Worm (Caenorhabditis elegans) whole organism, L4/young adult: ENCODE measurements around the gene sre-37.
A peak's percentile ranks its signal among the peaks of the same experiment; 100 is the strongest.

ENCODE experiments used
- W03F9.2 ChIP-seq: fragments of 150-350 bp; optimal IDR thresholded peaks from 2 replicates; lab custom pipeline; 2014; ENCODE audit warnings: missing biosample characterization, missing genetic modification characterization
- dao-5 ChIP-seq: sonication (generic microtip); optimal IDR thresholded peaks from 2 replicates; lab custom pipeline; 2016; ENCODE audit warnings: missing genotype, missing genetic modification characterization, moderate library complexity, missing compliant biosample characterization
- him-1 ChIP-seq: sonication (generic microtip); optimal IDR thresholded peaks from 2 replicates; lab custom pipeline; 2016; ENCODE audit warnings: missing genotype, missing genetic modification reagents, missing genetic modification characterization, missing compliant biosample characterization

Gene sre-37

ce11 chrII:12449849-12450248 is 15.8 kb upstream of the sre-37 start, which contains the start of gene sre-34:
Gene sre-34, plus strand, starts transcription at chrII:12450149.
- TF ChIP-seq him-1 (no peak), W03F9.2 (no peak), dao-5 (tag; lab: Kevin White, UChicago) (no peak)

DNA sequence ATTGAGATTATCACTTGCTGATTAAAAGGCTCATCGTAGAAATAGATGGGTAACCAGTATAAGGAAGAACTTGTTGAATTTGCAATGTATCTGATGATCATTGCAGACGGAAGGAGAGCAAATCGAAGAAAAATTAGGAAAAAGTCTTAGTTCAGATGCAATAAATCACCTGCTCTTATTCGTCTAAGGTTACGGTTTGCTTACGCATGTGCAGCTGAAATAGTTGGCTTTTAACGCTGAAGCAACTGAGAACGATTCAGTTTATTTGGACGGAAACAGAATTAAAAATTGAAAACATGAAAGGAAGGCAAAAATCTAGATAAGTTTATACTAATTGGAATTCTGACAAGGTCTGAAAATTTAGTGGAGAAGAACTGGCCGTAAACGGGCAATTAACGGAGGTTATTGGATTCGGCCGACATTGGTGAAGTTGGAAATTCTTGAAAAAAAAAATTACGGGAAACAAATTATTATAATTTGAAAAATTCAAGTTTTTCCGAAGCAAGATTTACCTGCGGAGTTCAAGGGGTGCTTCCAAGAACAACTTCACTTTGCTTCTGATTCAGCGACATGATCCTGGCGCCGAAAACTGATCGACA is 12.8 kb upstream of the sre-37 start, which contains the start of the genes sre-35 and sre-33:
Gene sre-35, minus strand, starts transcription at position 101 of the 599 bp plus-strand sequence.
Gene sre-33, plus strand, starts transcription at position 549 of the 599 bp plus-strand sequence.
- TF ChIP-seq W03F9.2 (no peak), dao-5 (tag; lab: Kevin White, UChicago) (no peak), him-1 (no peak)

ce11 chrII:12456633-12457032 is 9.0 kb upstream of the sre-37 start, which contains the start of gene sre-32:
Gene sre-32, minus strand, starts transcription at chrII:12456733.
- TF ChIP-seq him-1: no peak
- TF ChIP-seq W03F9.2: no peak
- TF ChIP-seq dao-5 (tag; lab: Kevin White, UChicago): no peak

DNA sequence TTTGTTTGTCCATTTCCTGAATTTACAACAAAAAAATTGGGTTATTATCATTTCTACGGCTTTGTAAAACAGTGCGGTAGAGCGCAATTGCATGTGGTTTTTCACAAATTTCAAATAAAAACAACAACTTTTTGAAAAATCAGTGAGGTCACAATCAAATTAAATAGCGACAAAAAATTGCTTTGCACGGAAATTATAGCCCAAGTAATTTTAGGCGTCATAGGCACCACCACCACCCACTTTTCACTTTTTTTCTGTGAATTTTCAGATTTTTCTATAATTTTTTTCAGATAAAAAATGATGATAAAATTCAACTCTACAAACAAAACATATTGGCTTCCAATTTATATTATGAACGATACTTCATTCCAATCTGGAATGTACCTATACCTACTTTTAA is 8.4 kb upstream of the sre-37 start, which contains the start of gene sre-38:
Gene sre-38, plus strand, starts transcription at position 301 of the 400 bp plus-strand sequence.
- TF ChIP-seq W03F9.2 (no peak), him-1 (no peak), dao-5 (tag; lab: Kevin White, UChicago) (no peak)

DNA sequence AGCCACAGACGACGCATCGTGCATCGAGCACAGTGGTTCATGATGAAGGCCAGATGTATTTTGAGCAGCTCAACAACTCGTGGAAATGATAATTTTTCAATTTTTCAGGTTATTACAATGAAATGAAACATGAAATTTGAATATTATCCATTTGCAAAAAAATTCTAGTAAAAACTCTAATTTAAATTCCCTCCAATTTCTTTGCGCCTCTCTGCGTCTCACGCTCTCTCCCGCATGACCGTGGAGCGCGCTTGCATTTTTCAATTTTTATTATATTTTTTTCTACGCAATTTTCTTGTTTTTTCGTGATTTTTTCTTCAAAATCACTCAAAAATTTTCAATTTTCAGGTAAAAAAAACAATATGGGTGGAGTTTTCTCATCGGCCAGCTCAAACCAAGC is 6.2 kb upstream of the sre-37 start, which contains the start of gene tag-281:
Gene tag-281, plus strand, starts transcription at position 340 of the 400 bp plus-strand sequence.
- TF ChIP-seq him-1 (no peak), W03F9.2 (peak; percentile 72), dao-5 (tag; lab: Kevin White, UChicago) (no peak)

DNA sequence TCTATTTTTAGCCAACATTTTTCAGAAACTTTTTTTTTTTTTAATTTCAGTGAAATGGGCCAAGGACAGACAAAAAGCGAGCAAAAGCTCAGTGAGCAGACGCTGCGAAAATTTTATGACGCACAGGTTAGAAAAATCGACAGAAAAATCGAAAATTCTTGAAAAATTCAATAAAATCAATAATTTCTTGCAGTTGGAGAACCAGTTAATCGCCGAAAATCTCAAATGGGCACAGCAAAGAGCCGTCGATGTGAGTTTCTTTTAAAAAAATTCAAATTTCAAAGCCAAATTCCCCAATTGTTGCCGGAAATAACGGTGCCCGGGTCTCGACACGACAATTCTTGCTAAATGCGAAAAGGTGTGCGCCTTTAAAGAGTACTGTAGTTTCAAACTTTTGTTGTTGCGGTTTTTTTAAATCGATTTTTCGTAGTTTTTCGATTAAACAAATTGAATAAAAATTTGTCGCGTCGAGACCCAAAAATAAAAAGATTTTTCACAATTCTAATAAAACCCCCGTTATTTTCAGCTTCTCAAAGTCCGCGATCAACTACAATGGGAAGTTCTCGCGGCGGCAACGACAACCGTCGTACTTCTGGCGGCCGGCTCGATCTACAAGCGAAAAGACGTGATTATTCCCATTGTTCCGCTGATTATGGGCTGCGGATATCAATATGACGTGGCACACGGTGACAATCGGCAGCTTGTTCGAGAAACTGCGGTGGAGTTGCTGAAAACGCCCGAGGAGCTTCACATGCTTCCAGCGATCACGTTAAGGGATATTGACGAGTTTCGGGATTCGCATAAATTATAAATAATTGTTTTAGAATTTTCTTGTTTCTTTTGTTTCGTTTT is 4.8 kb upstream of the sre-37 start, which contains the start of gene tag-280:
Gene tag-280, plus strand, starts transcription at position 51 of the 852 bp plus-strand sequence.
- no peak for TF ChIP-seq W03F9.2
- no peak for TF ChIP-seq him-1
- TF ChIP-seq dao-5 (tag; lab: Kevin White, UChicago): no peak

DNA sequence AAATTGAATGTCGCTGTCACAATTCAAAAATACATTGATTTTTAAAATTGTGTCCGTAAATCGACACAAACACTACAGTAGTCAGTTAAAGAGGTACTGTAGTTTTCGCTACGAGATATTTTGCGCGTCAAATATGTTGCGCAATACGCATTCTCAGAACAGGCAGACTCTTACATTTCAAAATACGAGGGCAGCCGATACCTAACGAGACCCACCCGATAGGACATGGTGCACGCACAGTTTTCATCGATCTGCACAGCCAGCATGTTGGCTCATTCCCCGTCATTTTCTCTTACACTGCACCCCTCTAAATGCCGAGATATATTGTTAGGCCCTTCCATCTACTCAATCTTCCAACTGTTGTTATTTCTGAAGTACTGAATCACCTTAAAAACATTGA is 3.4 kb upstream of the sre-37 start, which contains the start of gene F15A4.2:
Gene F15A4.2, plus strand, starts transcription at position 301 of the 400 bp plus-strand sequence.
- TF ChIP-seq him-1 (no peak), W03F9.2 (no peak), dao-5 (tag; lab: Kevin White, UChicago) (no peak)

DNA sequence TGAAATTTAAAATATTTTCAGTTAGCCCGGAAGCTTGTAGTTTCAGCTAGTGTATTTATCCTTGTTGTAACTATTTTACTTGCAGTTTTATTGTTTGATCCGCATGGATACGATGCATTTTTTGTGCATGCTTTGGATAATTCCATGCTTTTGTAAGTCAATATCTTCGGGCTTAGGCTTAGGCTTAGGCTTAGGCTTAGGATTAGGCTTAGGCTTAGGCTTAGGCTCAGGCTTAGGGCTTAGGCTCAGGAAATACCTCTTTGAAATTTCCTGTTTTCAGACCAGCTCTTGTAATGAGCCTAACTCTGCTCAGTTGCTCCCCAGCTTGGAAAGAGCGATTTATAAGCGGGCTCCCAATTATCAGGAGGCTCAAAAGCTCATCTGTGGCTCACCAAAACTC is 1.4 kb downstream of the sre-37 start, which contains the start of gene srg-16:
Gene srg-16, plus strand, starts transcription at position 87 of the 400 bp plus-strand sequence.
- no peak for TF ChIP-seq dao-5 (tag; lab: Kevin White, UChicago)
- no peak for TF ChIP-seq W03F9.2
- TF ChIP-seq him-1: no peak

DNA sequence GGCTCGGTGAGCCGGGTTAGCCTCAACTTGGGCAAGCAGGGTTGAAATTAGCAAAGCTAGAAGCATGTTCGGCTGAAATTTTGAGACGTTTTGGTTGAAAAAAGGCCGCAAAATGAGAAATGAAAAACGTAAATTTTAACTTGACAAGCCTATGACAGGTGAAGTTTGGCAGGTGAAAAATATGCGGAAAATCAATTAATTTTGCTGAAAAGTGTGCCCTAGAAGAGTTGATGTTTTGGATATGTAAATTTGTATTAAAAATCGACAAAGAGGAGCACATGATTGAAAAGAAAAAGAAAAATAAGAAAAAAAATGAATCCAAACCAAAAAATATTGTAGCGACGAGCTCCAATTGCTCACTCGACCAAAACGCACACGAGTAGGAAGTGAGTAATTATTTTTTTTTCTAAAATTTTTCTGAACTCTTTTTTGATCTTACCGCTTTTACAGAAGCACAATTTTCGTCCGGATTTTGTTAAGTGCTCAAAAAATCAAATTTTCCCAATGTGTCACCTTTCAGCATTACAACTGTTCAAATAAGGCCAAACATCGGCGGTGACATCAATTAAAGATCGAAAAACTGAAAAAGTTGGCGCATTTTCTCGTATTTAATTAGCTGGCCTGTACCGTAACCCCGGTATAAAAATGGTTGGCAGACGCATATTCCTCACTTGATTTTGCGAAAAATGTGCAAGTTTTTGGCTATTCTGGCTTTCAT is 5.6 kb downstream of the sre-37 start, which contains the start of the genes F15A4.5 and phat-8:
Gene F15A4.5, minus strand, starts transcription at position 101 of the 718 bp plus-strand sequence.
Gene phat-8, plus strand, starts transcription at position 668 of the 718 bp plus-strand sequence.
- TF ChIP-seq W03F9.2 (no peak), dao-5 (tag; lab: Kevin White, UChicago) (no peak), him-1 (no peak)

DNA sequence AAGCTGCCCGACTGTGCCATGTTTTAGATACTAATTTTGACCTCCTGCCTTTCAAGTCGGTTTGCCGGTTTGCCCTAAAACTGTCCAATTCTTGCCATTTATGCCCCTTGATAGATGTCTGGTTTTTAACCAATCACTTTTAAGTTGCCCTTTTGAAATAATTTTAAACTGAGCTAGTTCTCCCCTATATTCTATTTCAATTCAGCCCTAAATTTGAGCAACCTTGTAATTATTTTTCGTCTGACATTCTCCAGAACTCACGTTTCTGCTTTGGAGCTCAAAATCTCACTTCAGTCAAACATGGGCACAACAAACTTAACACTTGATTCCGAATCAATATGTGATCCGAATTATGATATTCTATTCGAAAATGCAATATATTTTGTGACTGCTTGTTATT is 7.7 kb downstream of the sre-37 start, which contains the start of gene srg-17:
Gene srg-17, plus strand, starts transcription at position 301 of the 400 bp plus-strand sequence.
- TF ChIP-seq him-1: no peak
- TF ChIP-seq dao-5 (tag; lab: Kevin White, UChicago): no peak
- no peak for TF ChIP-seq W03F9.2

DNA sequence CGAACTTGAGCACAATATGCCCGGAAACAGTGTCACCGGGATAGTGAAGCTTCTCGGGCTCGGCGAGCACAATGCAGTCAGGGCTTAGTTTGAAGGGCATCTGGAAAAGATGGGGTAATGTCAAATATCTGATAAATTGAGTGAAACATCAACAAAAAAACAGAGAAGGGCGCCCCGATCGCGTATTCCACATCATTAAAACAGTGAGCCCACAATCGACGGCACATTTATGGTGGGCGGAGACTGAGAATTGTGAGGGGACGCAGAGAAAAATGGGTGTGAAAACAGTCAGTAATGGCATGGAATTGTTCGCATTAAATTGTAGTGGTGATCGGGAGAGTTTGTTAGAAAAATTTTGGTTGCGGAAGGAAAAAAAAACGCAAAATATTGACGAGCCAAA is 15.2 kb downstream of the sre-37 start, which contains the start of gene arrd-9:
Gene arrd-9, minus strand, starts transcription at position 101 of the 400 bp plus-strand sequence.
- no peak for TF ChIP-seq him-1
- no peak for TF ChIP-seq W03F9.2
- no peak for TF ChIP-seq dao-5 (tag; lab: Kevin White, UChicago)

DNA sequence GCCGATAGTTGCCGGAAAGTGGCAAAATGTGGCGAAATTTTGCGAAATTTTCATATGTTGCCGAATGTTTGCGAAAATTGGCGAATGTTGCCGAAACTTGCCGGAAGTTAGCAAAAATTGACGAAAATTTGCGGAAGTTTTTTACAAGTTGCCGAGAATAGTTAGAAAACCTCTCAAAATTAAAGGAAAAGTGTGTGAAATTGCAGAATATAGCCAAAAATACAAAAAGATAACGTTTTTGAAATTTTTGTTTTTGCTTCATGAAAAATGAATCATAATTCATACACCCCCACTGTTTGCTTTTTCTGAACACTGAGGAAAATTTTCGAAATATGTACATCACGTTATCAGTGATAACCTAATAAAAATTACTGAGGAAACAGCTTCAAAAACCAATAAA is 16.0 kb downstream of the sre-37 start:
- TF ChIP-seq W03F9.2: no peak
- TF ChIP-seq him-1: no peak
- TF ChIP-seq dao-5 (tag; lab: Kevin White, UChicago): no peak

DNA sequence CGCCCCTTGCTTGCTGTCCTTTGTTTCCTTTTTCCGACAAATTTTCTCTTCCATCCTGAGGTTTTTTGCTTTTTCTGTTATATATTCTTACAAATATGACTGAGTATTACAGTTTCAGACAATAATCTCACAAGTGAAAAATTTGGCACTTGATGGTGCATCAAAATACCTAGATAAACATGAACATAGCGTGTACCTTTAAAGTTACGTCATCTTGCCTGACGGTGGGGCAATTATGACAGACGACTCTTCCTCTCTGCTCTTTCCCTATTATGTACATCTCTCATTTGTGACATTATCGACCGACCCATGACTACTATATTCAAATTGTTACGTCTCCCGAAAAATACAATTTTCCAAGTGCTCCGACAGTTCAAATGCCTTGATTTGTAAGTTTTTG is 17.0 kb downstream of the sre-37 start, which contains the start of gene fbxb-102:
Gene fbxb-102, plus strand, starts transcription at position 301 of the 400 bp plus-strand sequence.
- TF ChIP-seq W03F9.2: no peak
- TF ChIP-seq dao-5 (tag; lab: Kevin White, UChicago): no peak
- no peak for TF ChIP-seq him-1
